Worm (Caenorhabditis elegans): ENCODE data around the gene C25F9.11.

DNA sequence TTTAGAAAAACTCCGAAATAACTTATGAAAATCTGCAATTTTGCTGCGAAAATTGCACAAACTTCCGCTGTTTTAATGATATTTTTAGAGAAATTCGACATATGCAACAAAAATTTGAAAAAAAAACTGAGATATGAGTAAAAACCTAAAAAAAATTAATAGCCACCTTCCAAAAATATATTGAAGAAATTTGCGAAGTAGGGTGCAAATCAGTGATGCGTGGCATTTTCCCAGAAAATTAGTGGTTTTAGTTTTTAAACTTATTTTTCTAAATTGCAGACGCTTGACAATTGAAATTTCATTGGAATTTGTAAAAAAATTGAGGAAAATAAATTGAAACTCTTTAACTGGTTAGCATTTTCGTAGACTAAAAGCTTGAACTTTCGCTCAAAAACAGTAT, 34.0 kb downstream of the C25F9.11 start, which contains the start of gene C25F9.13:
- TF ChIP-seq dao-5 (tag; optimal IDR thresholded peaks at IDR 0.05) (no peak), him-1 (tag; optimal IDR thresholded peaks at IDR 0.05) (no peak)
